Worm (Caenorhabditis elegans): ENCODE data around the gene F56C3.7.

Gene F56C3.7

DNA sequence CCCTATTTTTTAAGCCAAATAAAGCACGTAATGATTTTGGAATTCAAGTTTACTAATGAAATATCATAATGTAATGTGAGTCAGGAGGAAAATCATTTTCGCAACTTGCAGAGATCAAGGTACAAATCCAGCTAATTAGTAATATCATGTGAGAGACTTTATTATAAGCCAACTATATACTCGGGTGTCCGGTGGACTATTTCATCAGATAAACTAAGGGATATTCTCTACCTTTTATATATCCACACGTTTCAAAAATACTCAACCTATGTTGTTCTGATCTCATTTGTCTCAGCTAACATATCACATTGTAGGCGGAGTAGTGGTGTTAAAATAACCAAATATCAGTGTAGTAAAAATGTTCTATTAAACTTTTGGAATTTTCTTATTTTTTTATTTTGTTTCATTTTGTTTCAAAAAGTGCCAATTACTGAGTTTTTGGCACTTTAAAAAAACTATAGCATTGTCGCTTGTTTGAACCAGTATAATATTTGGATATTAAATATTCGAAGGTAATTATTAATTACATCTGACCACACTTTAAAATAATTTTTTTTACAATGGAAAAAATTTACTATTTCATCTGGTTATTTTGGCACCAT lies 18.9 kb upstream of the F56C3.7 start (continued):
- TF ChIP-seq let-607 (tag; optimal IDR thresholded peaks at IDR 0.05) (peak in 1 of 2 experiments; percentile 88), nhr-27 (tag; optimal IDR thresholded peaks at IDR 0.05) (no peak), ccch-3 (GFP tag; optimal IDR thresholded peaks at IDR 0.05) (peak; percentile 27), lsy-27 (tag; optimal IDR thresholded peaks at IDR 0.05; ENCODE audit: borderline replicate concordance, insufficient read depth) (no peak), ztf-6 (GFP tag; IDR thresholded peaks at IDR 0.05) (no peak)

DNA sequence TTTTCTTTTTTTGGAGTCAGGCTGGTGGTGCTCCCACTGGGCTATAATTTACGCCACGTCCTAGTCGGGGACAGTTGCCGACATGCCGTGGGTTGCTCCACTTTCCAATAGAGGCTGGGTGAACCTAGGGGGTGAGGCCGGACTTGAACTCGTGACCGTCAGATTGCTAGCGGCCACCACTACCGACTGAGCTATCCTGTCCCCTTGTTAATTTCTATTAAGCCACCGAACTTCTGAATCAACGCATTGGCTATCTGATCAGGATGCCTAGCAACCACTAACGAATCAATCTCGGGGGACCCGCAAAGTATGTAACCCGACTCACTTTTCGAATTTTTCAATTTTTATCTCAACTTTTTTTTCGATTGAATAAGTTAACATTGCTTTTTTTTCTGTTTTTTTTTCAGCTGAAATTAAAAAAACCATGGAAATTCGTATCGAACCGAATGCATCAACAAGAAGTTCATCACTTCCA lies 16.3 kb upstream of the F56C3.7 start, which contains the start of gene F56C3.1:
F56C3.1 (plus strand) TSS at position 425 of the 475 bp plus-strand sequence.
- TF ChIP-seq cebp-1 (GFP tag; IDR thresholded peaks at IDR 0.05) (no peak), cebp-1 (tag; optimal IDR thresholded peaks at IDR 0.05) (peak; percentile 21), madf-10 (tag; optimal IDR thresholded peaks at IDR 0.05) (no peak), hmg-20 (GFP tag; IDR thresholded peaks at IDR 0.05) (no peak), F22D6.2 (tag; optimal IDR thresholded peaks at IDR 0.05) (no peak), chd-7 (tag; optimal IDR thresholded peaks at IDR 0.05) (no peak), hmg-1.2 (GFP tag; IDR thresholded peaks at IDR 0.05) (0 out of 2 replicates have a peak, but pooled peaks have one; percentile 20), fkh-3 (tag; optimal IDR thresholded peaks at IDR 0.05) (no peak), snpc-3.4 (tag; optimal IDR thresholded peaks at IDR 0.05) (no peak), ztf-22 (GFP tag; optimal IDR thresholded peaks at IDR 0.05) (no peak), nhr-179 (tag; optimal IDR thresholded peaks at IDR 0.05) (no peak), hsf-1 (GFP tag; IDR thresholded peaks at IDR 0.05) (no peak), nfyb-1 (GFP tag; IDR thresholded peaks at IDR 0.05) (peak; percentile 58; the same call in 1 of the 2 replicates), gei-17 (GFP tag; optimal IDR thresholded peaks at IDR 0.05) (peak; percentile 38), Y56A3A.18 (GFP tag; IDR thresholded peaks at IDR 0.05) (0 out of 2 replicates have a peak, but pooled peaks have one; percentile 43), F49E8.2 (tag; optimal IDR thresholded peaks at IDR 0.05; ENCODE audit: insufficient read depth) (no peak), sptf-2 (GFP tag; optimal IDR thresholded peaks at IDR 0.05) (no peak), ztf-3 (GFP tag; optimal IDR thresholded peaks at IDR 0.05) (no peak), K11D2.4 (GFP tag; IDR thresholded peaks at IDR 0.05) (peak; percentile 59; the same call in 1 of the 2 replicates), ztf-26 (tag; optimal IDR thresholded peaks at IDR 0.05) (no peak), tbx-9 (tag; optimal IDR thresholded peaks at IDR 0.05; ENCODE audit: borderline replicate concordance) (no peak), bed-1 (GFP tag; IDR thresholded peaks at IDR 0.05) (no peak), attf-6 (GFP tag; IDR thresholded peaks at IDR 0.05) (no peak), Y67H2A.10 (GFP tag; conservative IDR thresholded peaks at IDR 0.05) (no peak), F57C9.4 (tag; optimal IDR thresholded peaks at IDR 0.05) (no peak), F37B4.10 (GFP tag; IDR thresholded peaks at IDR 0.05) (no peak), D2030.7 (GFP tag; IDR thresholded peaks at IDR 0.05) (no peak), sdz-38 (tag; optimal IDR thresholded peaks at IDR 0.05) (no peak), mcd-1 (GFP tag; IDR thresholded peaks at IDR 0.05) (peak; percentile 49), mel-28 (tag; optimal IDR thresholded peaks at IDR 0.05; ENCODE audit: borderline replicate concordance) (no peak), unc-62 (GFP tag; optimal IDR thresholded peaks at IDR 0.05) (no peak), ceh-91 (GFP tag; IDR thresholded peaks at IDR 0.05) (no peak), unc-130 (GFP tag; optimal IDR thresholded peaks at IDR 0.05) (no peak), ceh-40 (GFP tag; IDR thresholded peaks at IDR 0.05) (no peak), ceh-27 (GFP tag; optimal IDR thresholded peaks at IDR 0.05) (no peak), zfh-2 (GFP tag; conservative IDR thresholded peaks at IDR 0.05) (no peak), rpc-1 (optimal IDR thresholded peaks at IDR 0.05) (no peak), rpc-1 (tag; optimal IDR thresholded peaks at IDR 0.05) (peak; percentile 36), ceh-58 (GFP tag; IDR thresholded peaks at IDR 0.05) (no peak), ztf-6 (GFP tag; IDR thresholded peaks at IDR 0.05) (no peak), hlh-26 (GFP tag; conservative IDR thresholded peaks at IDR 0.05) (no peak), hlh-12 (tag; optimal IDR thresholded peaks at IDR 0.05) (no peak), snpc-1.1 (tag; optimal IDR thresholded peaks at IDR 0.05; ENCODE audit: insufficient read depth) (no peak)
